Fruit fly (Drosophila melanogaster): Measurements from ENCODE around the gene eIF4H1.
A peak's percentile ranks its signal among the peaks of the same experiment; 100 is the strongest.

Gene eIF4H1

dm6 chrX:16446769-16447168 lies 1.7 kb upstream of the eIF4H1 start, which contains the start of gene eIF2alpha (continued):
- TF ChIP-seq ap (GFP tag; IDR thresholded peaks at IDR 0.05) (no peak), CG12299 (tag; optimal IDR thresholded peaks at IDR 0.05) (no peak), CG2120 (GFP tag; optimal IDR thresholded peaks at IDR 0.05) (peak; percentile 8), nmo (GFP tag; optimal IDR thresholded peaks at IDR 0.05) (peak; percentile 23), MESR4 (GFP tag; optimal IDR thresholded peaks at IDR 0.05) (peak; percentile 88), ftz-f1 (GFP tag; optimal IDR thresholded peaks at IDR 0.05) (peak; percentile 69), CG3995 (GFP tag; optimal IDR thresholded peaks at IDR 0.05) (peak; percentile 53), CG17912 (GFP tag; optimal IDR thresholded peaks at IDR 0.05) (no peak), CG17829 (tag; optimal IDR thresholded peaks at IDR 0.05) (peak; percentile 41), Hmr (GFP tag; optimal IDR thresholded peaks at IDR 0.05) (no peak), CG2199 (GFP tag; IDR thresholded peaks at IDR 0.05) (no peak), CG34422 (GFP tag; IDR thresholded peaks at IDR 0.05) (peak; percentile 35; the same call in 1 of the 3 replicates), bbx (GFP tag; IDR thresholded peaks at IDR 0.05; ENCODE audit: partially characterized antibody) (peak; percentile 86), trem (tag; optimal IDR thresholded peaks at IDR 0.05) (peak; percentile 31), onecut (GFP tag; IDR thresholded peaks at IDR 0.05) (0 out of 2 replicates have a peak, but pooled peaks have one; percentile 17), caup (GFP tag; optimal IDR thresholded peaks at IDR 0.05; ENCODE audit: severe bottlenecking) (no peak), HLHmδ (GFP tag; optimal IDR thresholded peaks at IDR 0.05) (peak; percentile 11), CG16813 (GFP tag; IDR thresholded peaks at IDR 0.05; ENCODE audit: partially characterized antibody) (peak; percentile 77), BEAF-32 (GFP tag; optimal IDR thresholded peaks at IDR 0.05) (peak; percentile 84), ato (GFP tag; IDR thresholded peaks at IDR 0.05; ENCODE audit: partially characterized antibody) (peak; percentile 59; the same call in 1 of the 2 replicates), Dp (GFP tag; optimal IDR thresholded peaks at IDR 0.05) (peak; percentile 85), E2f2 (GFP tag; IDR thresholded peaks at IDR 0.05) (peak; percentile 90), CG17385 (GFP tag; optimal IDR thresholded peaks at IDR 0.05) (peak; percentile 94), CG4282 (GFP tag; optimal IDR thresholded peaks at IDR 0.05) (peak; percentile 9), zf30C (GFP tag; optimal IDR thresholded peaks at IDR 0.05) (no peak), Sry-δ (GFP tag; optimal IDR thresholded peaks at IDR 0.05) (peak; percentile 92), CG12219 (GFP tag; optimal IDR thresholded peaks at IDR 0.05) (no peak), shn (GFP tag; optimal IDR thresholded peaks at IDR 0.05) (no peak), peb (GFP tag; IDR thresholded peaks at IDR 0.05) (no peak), Sin3A (optimal IDR thresholded peaks at IDR 0.05) (peak; percentile 52), Pdp1 (GFP tag; optimal IDR thresholded peaks at IDR 0.05) (peak in 1 of 2 experiments; percentile 50), CG10267 (tag; optimal IDR thresholded peaks at IDR 0.05) (peak; percentile 11), Med (GFP tag) (peak; percentile 63), Bgb (GFP tag; IDR thresholded peaks at IDR 0.05; ENCODE audit: partially characterized antibody) (peak; percentile 89)

- peak; percentile 56 for TF ChIP-seq CG17385 (GFP tag; optimal IDR thresholded peaks at IDR 0.05)
- peak; percentile 60 for TF ChIP-seq crol (GFP tag; IDR thresholded peaks at IDR 0.05)
- no peak for TF ChIP-seq HLHmδ (GFP tag; optimal IDR thresholded peaks at IDR 0.05)
These were observed 851 bp downstream of the eIF4H1 start for dm6 chrX:16449316-16449715.

- TF ChIP-seq vvl (GFP tag; IDR thresholded peaks at IDR 0.05) (peak; percentile 32; the same call in 1 of the 2 replicates), stwl (tag; optimal IDR thresholded peaks at IDR 0.05) (peak; percentile 47), ac (GFP tag; optimal IDR thresholded peaks at IDR 0.05) (no peak), CG8290 (GFP tag; optimal IDR thresholded peaks at IDR 0.05) (peak; percentile 94), CG8290 (tag; optimal IDR thresholded peaks at IDR 0.05) (peak; percentile 41 to 56), CG14710 (tag; optimal IDR thresholded peaks at IDR 0.05) (peak; percentile 1), twi (tag; optimal IDR thresholded peaks at IDR 0.05) (no peak), CG17385 (GFP tag; optimal IDR thresholded peaks at IDR 0.05) (peak; percentile 73), BEAF-32 (GFP tag; optimal IDR thresholded peaks at IDR 0.05) (no peak), zen (tag; optimal IDR thresholded peaks at IDR 0.05) (no peak), CG9797 (GFP tag; optimal IDR thresholded peaks at IDR 0.05) (no peak), CG15601 (tag; optimal IDR thresholded peaks at IDR 0.05) (peak; percentile 4), dm (GFP tag; optimal IDR thresholded peaks at IDR 0.05) (no peak), CG7928 (GFP tag; optimal IDR thresholded peaks at IDR 0.05) (no peak), Dip3 (GFP tag; optimal IDR thresholded peaks at IDR 0.05) (no peak), tup (GFP tag; optimal IDR thresholded peaks at IDR 0.05) (no peak), Ptx1 (GFP tag; IDR thresholded peaks at IDR 0.05) (no peak)
These were observed 8.1 kb downstream of the eIF4H1 start for dm6 chrX:16456582-16456981.
